Fruit fly (Drosophila melanogaster) whole organism, embryonic: ENCODE measurements around the gene CG4537.

Source experiments
- Atf-2 ChIP-seq: fragments of 200-800 bp; sonication (Bioruptor generic); optimal IDR thresholded peaks from 2 replicates; lab custom pipeline; 2016; ENCODE audit warnings: missing biosample characterization, missing genetic modification characterization
- CG10267 ChIP-seq: fragments of 200-800 bp; sonication (Bioruptor generic); optimal IDR thresholded peaks from 2 replicates; lab custom pipeline; 2018; ENCODE audit warnings: missing biosample characterization, mild to moderate bottlenecking, missing genetic modification characterization, moderate library complexity
- CG10366 ChIP-seq: fragments of 200-800 bp; sonication (Bioruptor generic); IDR thresholded peaks from 2 replicates; pipeline ENCODE4 v1.3.6; 2022; ENCODE audit warnings: missing biosample characterization, missing genetic modification characterization
- CG10462 ChIP-seq: fragments of 200-800 bp; sonication (Bioruptor generic); optimal IDR thresholded peaks from 2 replicates; lab custom pipeline; 2016; ENCODE audit warnings: missing biosample characterization, missing genetic modification characterization
- CG11696 ChIP-seq: fragments of 200-800 bp; sonication (Bioruptor generic); IDR thresholded peaks from 2 replicates; pipeline ENCODE4 v1.3.6; 2022; ENCODE audit warnings: missing biosample characterization, missing genetic modification characterization
- CG12155 ChIP-seq: fragments of 200-800 bp; sonication (Bioruptor generic); optimal IDR thresholded peaks from 3 replicates; lab custom pipeline; 2016; ENCODE audit warnings: missing biosample characterization, missing genetic modification characterization
- CG14667 ChIP-seq: fragments of 200-800 bp; sonication (Bioruptor generic); IDR thresholded peaks from 2 replicates; pipeline ENCODE4 v1.3.6; 2022; ENCODE audit warnings: missing biosample characterization, missing genetic modification characterization
- CG15479 ChIP-seq: fragments of 200-800 bp; sonication (Bioruptor generic); optimal IDR thresholded peaks from 3 replicates; lab custom pipeline; 2019; ENCODE audit warnings: missing biosample characterization, mild to moderate bottlenecking, missing genetic modification characterization, moderate library complexity
- CG1647 ChIP-seq: fragments of 200-800 bp; sonication (Bioruptor generic); optimal IDR thresholded peaks from 3 replicates; lab custom pipeline; 2016; ENCODE audit warnings: missing biosample characterization, missing genetic modification characterization
- CG18262 ChIP-seq: fragments of 200-800 bp; optimal IDR thresholded peaks from 3 replicates; lab custom pipeline; 2019; ENCODE audit warnings: missing biosample characterization, mild to moderate bottlenecking, missing genetic modification characterization, moderate library complexity
- CG18476 ChIP-seq: fragments of 200-800 bp; sonication (Bioruptor generic); optimal IDR thresholded peaks from 2 replicates; lab custom pipeline; 2016; ENCODE audit warnings: missing biosample characterization, mild to moderate bottlenecking, missing genetic modification characterization
- CG18619 ChIP-seq: fragments of 200-800 bp; sonication (Bioruptor generic); optimal IDR thresholded peaks from 3 replicates; lab custom pipeline; 2017; ENCODE audit warnings: missing biosample characterization, mild to moderate bottlenecking, missing genetic modification characterization
- CG2875 ChIP-seq: fragments of 200-800 bp; sonication (Bioruptor generic); optimal IDR thresholded peaks from 2 replicates; lab custom pipeline; 2017; ENCODE audit warnings: missing biosample characterization, mild to moderate bottlenecking, missing genetic modification characterization, missing genetic modification reagents
- CG30020 ChIP-seq: fragments of 200-800 bp; optimal IDR thresholded peaks from 2 replicates; lab custom pipeline; 2019; ENCODE audit warnings: missing biosample characterization, mild to moderate bottlenecking, missing genetic modification characterization, moderate library complexity
- CG4328 ChIP-seq: fragments of 200-800 bp; sonication (Bioruptor generic); optimal IDR thresholded peaks from 3 replicates; lab custom pipeline; 2017; ENCODE audit warnings: missing biosample characterization, missing genetic modification reagents, missing genetic modification characterization
- CG4404 ChIP-seq: fragments of 200-800 bp; sonication (Bioruptor generic); IDR thresholded peaks from 2 replicates; pipeline ENCODE4 v1.3.6; 2022; ENCODE audit warnings: missing biosample characterization, missing genetic modification characterization
- CG5245 ChIP-seq: fragments of 200-800 bp; sonication (Bioruptor generic); optimal IDR thresholded peaks from 3 replicates; lab custom pipeline; 2016; ENCODE audit warnings: missing biosample characterization, missing genetic modification characterization
- CG7271 ChIP-seq: fragments of 200-800 bp; sonication (Bioruptor generic); optimal IDR thresholded peaks from 2 replicates; lab custom pipeline; 2018; ENCODE audit warnings: missing biosample characterization, mild to moderate bottlenecking, missing genetic modification characterization, moderate library complexity
- CG8765 ChIP-seq: fragments of 200-800 bp; sonication (Bioruptor generic); IDR thresholded peaks from 2 replicates; pipeline ENCODE4 v1.3.6; 2022; ENCODE audit warnings: missing biosample characterization, missing genetic modification characterization
- CG8924 ChIP-seq: fragments of 200-800 bp; optimal IDR thresholded peaks from 3 replicates; lab custom pipeline; 2019; ENCODE audit warnings: missing biosample characterization, mild to moderate bottlenecking, missing genetic modification characterization, moderate library complexity
- CG9215 ChIP-seq: fragments of 200-800 bp; sonication (Bioruptor generic); IDR thresholded peaks from 2 replicates; pipeline ENCODE4 v1.3.6; 2022; ENCODE audit warnings: missing biosample characterization, missing genetic modification characterization
- CG9797 ChIP-seq: fragments of 200-800 bp; sonication (Bioruptor generic); optimal IDR thresholded peaks from 3 replicates; lab custom pipeline; 2018; ENCODE audit warnings: missing biosample characterization, mild to moderate bottlenecking, missing genetic modification characterization
- Drgx ChIP-seq: fragments of 200-800 bp; sonication (Bioruptor generic); IDR thresholded peaks from 2 replicates; pipeline ENCODE4 v1.3.6; 2022; ENCODE audit warnings: missing biosample characterization, missing genetic modification characterization
- E2f2 ChIP-seq: fragments of 200-800 bp; sonication (Bioruptor generic); IDR thresholded peaks from 2 replicates; pipeline ENCODE4 v1.3.6; 2022; ENCODE audit warnings: missing biosample characterization, missing genetic modification characterization
- HHEX ChIP-seq: fragments of 200-800 bp; sonication (Bioruptor generic); optimal IDR thresholded peaks from 3 replicates; lab custom pipeline; 2017; ENCODE audit warnings: missing biosample characterization, mild to moderate bottlenecking, missing genetic modification characterization, missing genetic modification reagents
- HmgD ChIP-seq: fragments of 200-800 bp; sonication (Bioruptor generic); optimal IDR thresholded peaks from 3 replicates; lab custom pipeline; 2016; ENCODE audit warnings: missing biosample characterization, missing genetic modification characterization
- HmgZ ChIP-seq: fragments of 200-800 bp; sonication (Bioruptor generic); optimal IDR thresholded peaks from 2 replicates; lab custom pipeline; 2018; ENCODE audit warnings: missing biosample characterization, mild to moderate bottlenecking, missing genetic modification characterization
- Lpt ChIP-seq: fragments of >200 bp; optimal IDR thresholded peaks from 2 replicates; lab custom pipeline; 2018; ENCODE audit warnings: missing biosample characterization, missing genetic modification characterization
- Mad ChIP-seq: fragments of 200-800 bp; sonication (Bioruptor generic); optimal IDR thresholded peaks from 2 replicates; lab custom pipeline; 2016; ENCODE audit warnings: missing biosample characterization, missing genetic modification characterization
- NfI ChIP-seq: fragments of 200-800 bp; sonication (Bioruptor generic); optimal IDR thresholded peaks from 3 replicates; lab custom pipeline; 2018; ENCODE audit warnings: missing biosample characterization, mild to moderate bottlenecking, missing genetic modification characterization, moderate library complexity
- Oli ChIP-seq: fragments of 200-800 bp; sonication (Bioruptor generic); optimal IDR thresholded peaks from 2 replicates; lab custom pipeline; 2018; ENCODE audit warnings: missing biosample characterization, mild to moderate bottlenecking, missing genetic modification characterization, moderate library complexity
- Side ChIP-seq: fragments of 200-800 bp; sonication (Bioruptor generic); optimal IDR thresholded peaks from 2 replicates; lab custom pipeline; 2016; ENCODE audit warnings: missing biosample characterization, missing genetic modification characterization
- TFAM ChIP-seq: fragments of 200-800 bp; sonication (Bioruptor generic); optimal IDR thresholded peaks from 2 replicates; lab custom pipeline; 2017; ENCODE audit warnings: missing biosample characterization, missing genetic modification characterization, inconsistent platforms
- Usf ChIP-seq: fragments of 200-800 bp; sonication (Bioruptor generic); optimal IDR thresholded peaks from 2 replicates; lab custom pipeline; 2017; ENCODE audit warnings: missing genotype, missing biosample characterization, missing genetic modification characterization
- ash1 ChIP-seq: fragments of 200-800 bp; sonication (Bioruptor generic); optimal IDR thresholded peaks from 2 replicates; lab custom pipeline; 2018; ENCODE audit warnings: missing biosample characterization, mild to moderate bottlenecking, missing genetic modification characterization
- cad ChIP-seq: fragments of >200 bp; optimal IDR thresholded peaks from 2 replicates; lab custom pipeline; 2017; ENCODE audit warnings: missing biosample characterization, missing genetic modification characterization
- cato ChIP-seq: fragments of 200-800 bp; sonication (Bioruptor generic); optimal IDR thresholded peaks from 2 replicates; lab custom pipeline; 2016; ENCODE audit warnings: missing biosample characterization, missing genetic modification characterization, borderline replicate concordance
- chn ChIP-seq: fragments of 200-800 bp; sonication (Bioruptor generic); optimal IDR thresholded peaks from 2 replicates; lab custom pipeline; 2016; ENCODE audit warnings: missing biosample characterization, missing genetic modification characterization
- da ChIP-seq: fragments of 200-800 bp; sonication (Bioruptor generic); optimal IDR thresholded peaks from 2 replicates; lab custom pipeline; 2016; ENCODE audit warnings: missing biosample characterization, missing genetic modification characterization
- dmrt99B ChIP-seq: fragments of 200-800 bp; sonication (Bioruptor generic); optimal IDR thresholded peaks from 2 replicates; lab custom pipeline; 2018; ENCODE audit warnings: missing biosample characterization, mild to moderate bottlenecking, missing genetic modification characterization, moderate library complexity
- eve ChIP-seq, 2 experiments: fragments of >200 bp; optimal IDR thresholded peaks; 2 replicates each; lab custom pipeline; 2017; ENCODE audit warnings: missing biosample characterization in 2 of 2, missing genetic modification characterization in 2 of 2
- fd3F ChIP-seq: fragments of 200-800 bp; sonication (Bioruptor generic); optimal IDR thresholded peaks from 2 replicates; lab custom pipeline; 2018; ENCODE audit warnings: missing biosample characterization, mild to moderate bottlenecking, missing genetic modification characterization, moderate library complexity
- fru ChIP-seq: fragments of >200 bp; optimal IDR thresholded peaks from 2 replicates; lab custom pipeline; 2017
- gem ChIP-seq: fragments of 200-800 bp; sonication (Bioruptor generic); optimal IDR thresholded peaks from 2 replicates; lab custom pipeline; 2019; ENCODE audit warnings: missing biosample characterization, mild to moderate bottlenecking, missing genetic modification characterization, moderate library complexity
- lab ChIP-seq: fragments of 200-800 bp; sonication (Bioruptor generic); optimal IDR thresholded peaks from 3 replicates; lab custom pipeline; 2017; ENCODE audit warnings: missing biosample characterization, missing genetic modification characterization, mild to moderate bottlenecking, moderate library complexity, missing genetic modification reagents
- nmo ChIP-seq: fragments of 200-800 bp; sonication (Bioruptor generic); optimal IDR thresholded peaks from 2 replicates; lab custom pipeline; 2018; ENCODE audit warnings: missing biosample characterization, mild to moderate bottlenecking, missing genetic modification characterization, moderate library complexity
- pita ChIP-seq: fragments of 200-800 bp; sonication (Bioruptor generic); optimal IDR thresholded peaks from 2 replicates; lab custom pipeline; 2017; ENCODE audit warnings: missing biosample characterization, mild to moderate bottlenecking, missing genetic modification characterization
- run ChIP-seq: fragments of 200-800 bp; sonication (Bioruptor generic); optimal IDR thresholded peaks from 3 replicates; lab custom pipeline; 2018; ENCODE audit warnings: missing biosample characterization, mild to moderate bottlenecking, missing genetic modification characterization
- sens-2 ChIP-seq: fragments of 200-800 bp; sonication (Bioruptor generic); IDR thresholded peaks from 2 replicates; pipeline ENCODE4 v1.3.6; 2022; ENCODE audit warnings: missing biosample characterization, missing genetic modification characterization
- vfl ChIP-seq: fragments of 200-800 bp; sonication (Bioruptor generic); optimal IDR thresholded peaks from 2 replicates; lab custom pipeline; 2016; ENCODE audit warnings: missing biosample characterization, missing genetic modification characterization
- z ChIP-seq: fragments of 200-800 bp; sonication (Bioruptor generic); IDR thresholded peaks from 3 replicates; pipeline ENCODE4 v1.3.6; 2022; ENCODE audit warnings: missing biosample characterization, missing genetic modification characterization
- zfh1 ChIP-seq: fragments of 200-800 bp; sonication (Bioruptor generic); IDR thresholded peaks from 3 replicates; pipeline ENCODE4 v1.3.6; 2022; ENCODE audit warnings: missing biosample characterization, missing genetic modification characterization

The CG4537 gene

DNA sequence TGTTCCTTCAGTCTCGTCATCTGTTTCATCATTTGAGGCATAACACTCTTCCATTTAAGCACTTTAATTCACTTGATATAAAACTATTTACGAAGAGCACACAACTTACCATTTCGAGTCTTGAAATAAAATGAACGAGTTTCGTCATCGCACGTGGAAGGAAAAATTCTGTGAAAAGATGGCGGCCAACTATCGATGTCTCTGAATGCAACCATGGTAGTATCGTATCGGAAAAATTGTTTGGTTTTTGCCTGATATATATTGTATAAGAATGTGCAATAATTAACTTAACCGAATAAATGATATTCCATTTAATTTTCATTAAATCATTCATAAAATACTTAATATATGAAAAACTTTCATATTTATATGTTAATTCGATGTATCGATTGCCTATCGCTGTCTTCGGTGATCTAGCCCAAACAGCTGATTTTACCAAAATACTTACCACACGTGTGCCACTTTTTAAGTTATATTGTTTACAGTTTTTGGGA lies 4.2 kb downstream of the CG4537 start, which contains the start of gene Bka (continued):
- TF ChIP-seq lab (GFP tag; lab: Kevin White, UChicago) (peak; percentile 72), Atf-2 (GFP tag; lab: Kevin White, UChicago) (no peak), HmgD (GFP tag; lab: Kevin White, UChicago) (no peak), CG9215 (GFP tag; lab: Robert Waterston, UW) (no peak), CG1647 (GFP tag; lab: Kevin White, UChicago) (no peak), CG18262 (tag; lab: Kevin White, UChicago) (peak; percentile 69), CG18619 (GFP tag; lab: Kevin White, UChicago) (peak; percentile 62), fru (no peak), CG10462 (GFP tag; lab: Kevin White, UChicago) (no peak), CG5245 (GFP tag; lab: Kevin White, UChicago) (no peak), Oli (tag; lab: Kevin White, UChicago) (peak; percentile 31), CG2875 (GFP tag; lab: Kevin White, UChicago) (peak; percentile 8), CG7271 (tag; lab: Kevin White, UChicago) (peak; percentile 34), cato (GFP tag; lab: Kevin White, UChicago) (peak; percentile 31), CG8924 (peak; percentile 85), gem (tag; lab: Kevin White, UChicago) (peak; percentile 49), Drgx (GFP tag; lab: Robert Waterston, UW) (no peak), Mad (GFP tag; lab: Kevin White, UChicago) (peak; percentile 15), CG15479 (GFP tag; lab: Kevin White, UChicago) (peak; percentile 20), vfl (GFP tag; lab: Kevin White, UChicago) (no peak), Usf (GFP tag; lab: Kevin White, UChicago) (no peak), fd3F (GFP tag; lab: Kevin White, UChicago) (peak; percentile 21), CG18476 (peak; percentile 20), CG30020 (tag; lab: Kevin White, UChicago) (peak; percentile 83), HmgZ (tag; lab: Kevin White, UChicago) (peak; percentile 83), CG8765 (no peak), z (GFP tag; lab: Robert Waterston, UW) (no peak), chn (no peak), TFAM (GFP tag; lab: Kevin White, UChicago) (no peak), Side (GFP tag; lab: Kevin White, UChicago) (no peak), nmo (GFP tag; lab: Kevin White, UChicago) (peak; percentile 74), CG14667 (GFP tag; lab: Robert Waterston, UW) (no peak), eve (GFP tag; optimal IDR thresholded peaks at IDR 0.05; lab: Kevin White, UChicago) (no peak), NfI (GFP tag; lab: Kevin White, UChicago) (peak; percentile 68), sens-2 (GFP tag; lab: Robert Waterston, UW) (no peak), CG4404 (GFP tag; lab: Robert Waterston, UW) (no peak), CG11696 (no peak), zfh1 (GFP tag; lab: Robert Waterston, UW) (no peak), CG4328 (GFP tag; lab: Kevin White, UChicago) (peak; percentile 40), dmrt99B (no peak), CG10267 (tag; lab: Kevin White, UChicago) (peak; percentile 82), run (tag; lab: Kevin White, UChicago) (no peak), CG10366 (GFP tag; lab: Robert Waterston, UW) (no peak), cad (GFP tag; lab: Kevin White, UChicago) (no peak), da (no peak), HHEX (peak; percentile 64), CG12155 (GFP tag; lab: Kevin White, UChicago) (peak; percentile 49), ash1 (no peak), CG9797 (GFP tag; lab: Kevin White, UChicago) (peak; percentile 57), E2f2 (peak; percentile 79), Lpt (GFP tag; lab: Kevin White, UChicago) (no peak), pita (GFP tag; lab: Kevin White, UChicago) (no peak)
